Worm (Caenorhabditis elegans) whole organism, mixed stage, embryonic: ENCODE measurements around the gene F58H1.3.

Experiments used
- flh-1 ChIP-seq: fragments of 200-800 bp; sonication (Bioruptor generic); optimal IDR thresholded peaks from 2 replicates; lab custom pipeline; 2018; ENCODE audit warnings: mild to moderate bottlenecking, missing genetic modification characterization, moderate library complexity, missing compliant biosample characterization
- tbx-8 ChIP-seq: fragments of 200-800 bp; sonication (Bioruptor generic); optimal IDR thresholded peaks from 2 replicates; lab custom pipeline; 2018; ENCODE audit warnings: mild to moderate bottlenecking, missing genetic modification characterization, moderate library complexity, missing compliant biosample characterization

- TF ChIP-seq tbx-8 (no peak), flh-1 (GFP tag; lab: Kevin White, UChicago) (no peak)
Observed at ce11 chrV:11888656-11889055, 45.1 kb upstream of the F58H1.3 start.
